Worm (Caenorhabditis elegans): ENCODE results near the gene C32D5.7.

C32D5.7 gene

ce11 chrII:6322081-6322480 is 17.8 kb downstream of the C32D5.7 start:
- TF ChIP-seq php-3 (GFP tag; IDR thresholded peaks at IDR 0.05) (no peak), mxl-2 (GFP tag; conservative IDR thresholded peaks at IDR 0.05) (no peak), unc-62 (GFP tag; optimal IDR thresholded peaks at IDR 0.05 in 1 of 2) (peak in 1 of 2 experiments; percentile 97), unc-62 (tag; optimal IDR thresholded peaks at IDR 0.05) (no peak)

- TF ChIP-seq dpl-1 (GFP tag; optimal IDR thresholded peaks at IDR 0.05) (peak; percentile 88), rbr-2 (tag; optimal IDR thresholded peaks at IDR 0.05) (peak; percentile 20), mes-2 (tag; optimal IDR thresholded peaks at IDR 0.05; ENCODE audit: poor library complexity, severe bottlenecking) (peak; percentile 40), nhr-6 (tag; optimal IDR thresholded peaks at IDR 0.05) (peak; percentile 23), lsy-2 (tag; optimal IDR thresholded peaks at IDR 0.05) (peak in 1 of 2 experiments; percentile 65), Y75B8A.6 (GFP tag; IDR thresholded peaks at IDR 0.05) (no peak), hmg-1.1 (GFP tag; IDR thresholded peaks at IDR 0.05) (0 out of 2 replicates have a peak, but pooled peaks have one; percentile 16), ceh-62 (tag; optimal IDR thresholded peaks at IDR 0.05) (no peak), sdz-12 (GFP tag; optimal IDR thresholded peaks at IDR 0.05) (no peak), unc-62 (GFP tag; optimal IDR thresholded peaks at IDR 0.05 in 1 of 2) (peak in 1 of 2 experiments; percentile 93), unc-62 (tag; optimal IDR thresholded peaks at IDR 0.05) (no peak), ama-1 (optimal IDR thresholded peaks at IDR 0.05) (no peak), F10B5.3 (tag; optimal IDR thresholded peaks at IDR 0.05) (no peak), gei-8 (GFP tag; optimal IDR thresholded peaks at IDR 0.05) (no peak), lin-38 (GFP tag; IDR thresholded peaks at IDR 0.05) (peak; percentile 93), ceh-28 (tag; optimal IDR thresholded peaks at IDR 0.05) (no peak), dve-1 (tag; optimal IDR thresholded peaks at IDR 0.05; ENCODE audit: insufficient read depth) (no peak), aha-1 (tag) (peak; percentile 88), hlh-30 (tag; optimal IDR thresholded peaks at IDR 0.05; ENCODE audit: insufficient read depth) (peak; percentile 11)
Measured at ce11 chrII:6320655-6321388, 19.0 kb downstream of the C32D5.7 start, which contains the start of gene efr-3. Gene efr-3 (minus strand): TSS chrII:6321159.

- TF ChIP-seq spr-3 (GFP tag; optimal IDR thresholded peaks at IDR 0.05) (no peak), spr-1 (tag; optimal IDR thresholded peaks at IDR 0.05) (no peak), sdz-12 (GFP tag; optimal IDR thresholded peaks at IDR 0.05) (no peak), aha-1 (tag) (peak; percentile 70)
Measured at ce11 chrII:6311888-6312287, 28.0 kb downstream of the C32D5.7 start.

- TF ChIP-seq F26F4.8 (GFP tag; conservative IDR thresholded peaks at IDR 0.05): no peak
- TF ChIP-seq unc-62 (GFP tag; optimal IDR thresholded peaks at IDR 0.05 in 1 of 2): peak in 1 of 2 experiments; percentile 44
- TF ChIP-seq unc-62 (tag; optimal IDR thresholded peaks at IDR 0.05): no peak
Measured at ce11 chrII:6311459-6311858, 28.4 kb downstream of the C32D5.7 start.

- TF ChIP-seq mdl-1 (tag; optimal IDR thresholded peaks at IDR 0.05): no peak
- TF ChIP-seq hlh-11 (tag; optimal IDR thresholded peaks at IDR 0.05): no peak
- peak; percentile 80 for TF ChIP-seq aha-1 (tag)
- no peak for TF ChIP-seq ztf-7 (tag; optimal IDR thresholded peaks at IDR 0.05)
- TF ChIP-seq nhr-10 (tag; optimal IDR thresholded peaks at IDR 0.05): no peak
- TF ChIP-seq Y75B8A.6 (GFP tag; IDR thresholded peaks at IDR 0.05): no peak
- no peak for TF ChIP-seq tra-1 (GFP tag; IDR thresholded peaks at IDR 0.05)
- no peak for TF ChIP-seq set-16 (GFP tag; IDR thresholded peaks at IDR 0.05)
- TF ChIP-seq dmd-6 (GFP tag; IDR thresholded peaks at IDR 0.05): no peak
Measured at ce11 chrII:6309198-6309597, 30.6 kb downstream of the C32D5.7 start, which contains the start of gene glb-10. Gene glb-10 (minus strand): TSS chrII:6309298.
